Worm (Caenorhabditis elegans): Measurements from ENCODE around the gene R09D1.12.

DNA sequence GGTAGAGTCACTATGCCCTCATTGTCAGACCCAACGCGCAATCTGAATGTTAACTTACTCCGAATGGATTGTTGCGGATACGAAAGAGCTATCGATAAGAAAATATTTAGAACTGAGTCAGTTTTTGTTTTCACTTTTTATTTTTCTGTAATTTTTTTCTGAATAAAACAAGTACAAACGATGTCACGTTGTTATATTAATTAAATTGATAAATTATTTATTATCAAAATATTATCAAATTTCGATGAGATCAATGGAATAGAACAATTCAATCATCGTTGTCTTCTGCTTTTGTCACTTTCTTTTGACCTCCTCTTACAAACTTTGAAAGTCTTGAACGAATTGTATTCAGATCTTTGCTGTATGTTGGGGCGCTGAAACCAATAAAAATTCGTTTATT lies 45.1 kb downstream of the R09D1.12 start, which contains the start of gene mpz-6:
- no peak for TF ChIP-seq pqm-1 (tag; optimal IDR thresholded peaks at IDR 0.05)
- no peak for TF ChIP-seq nhr-76 (tag; optimal IDR thresholded peaks at IDR 0.05)
- TF ChIP-seq elt-3 (tag; optimal IDR thresholded peaks at IDR 0.05) = no peak
- TF ChIP-seq tbx-2 (tag; optimal IDR thresholded peaks at IDR 0.05) = no peak
- no peak for TF ChIP-seq elt-1 (tag; optimal IDR thresholded peaks at IDR 0.05)
- no peak for TF ChIP-seq skn-1 (tag; optimal IDR thresholded peaks at IDR 0.05)
